Worm (Caenorhabditis elegans): ENCODE data around the gene nspc-4.

ce11 chrX:8566521-8567032, 28.4 kb upstream of the nspc-4 start:
- TF ChIP-seq him-1 (tag; optimal IDR thresholded peaks at IDR 0.05) (no peak), dao-5 (tag; optimal IDR thresholded peaks at IDR 0.05) (no peak)
